Fruit fly (Drosophila melanogaster) whole organism, embryonic: ENCODE results near the gene CG5435.

ENCODE experiments used
- Ada2b ChIP-seq: fragments of 200-800 bp; sonication (Bioruptor generic); IDR thresholded peaks from 2 replicates; pipeline ENCODE4 v1.3.6; 2022; ENCODE audit warnings: missing biosample characterization, missing genetic modification characterization
- Adf1 ChIP-seq: fragments of 200-800 bp; sonication (Bioruptor generic); IDR thresholded peaks from 2 replicates; pipeline ENCODE4 v1.3.6; 2022; ENCODE audit warnings: missing biosample characterization, missing genetic modification characterization
- B-H1 ChIP-seq: fragments of 200-800 bp; sonication (Bioruptor generic); IDR thresholded peaks from 3 replicates; pipeline ENCODE4 v1.3.6; 2022; ENCODE audit warnings: missing biosample characterization, missing genetic modification characterization
- Blimp-1 ChIP-seq: fragments of 200-800 bp; sonication (Bioruptor generic); optimal IDR thresholded peaks from 3 replicates; lab custom pipeline; 2018; ENCODE audit warnings: missing biosample characterization, missing genetic modification characterization, mild to moderate bottlenecking, moderate library complexity, missing genetic modification reagents
- BtbVII ChIP-seq: fragments of 200-800 bp; sonication (Bioruptor generic); optimal IDR thresholded peaks from 3 replicates; lab custom pipeline; 2017; ENCODE audit warnings: missing biosample characterization, mild to moderate bottlenecking, missing genetic modification characterization
- CG10462 ChIP-seq: fragments of 200-800 bp; sonication (Bioruptor generic); optimal IDR thresholded peaks from 2 replicates; lab custom pipeline; 2016; ENCODE audit warnings: missing biosample characterization, missing genetic modification characterization
- CG10979 ChIP-seq: fragments of 200-800 bp; sonication (Bioruptor generic); optimal IDR thresholded peaks from 2 replicates; lab custom pipeline; 2018; ENCODE audit warnings: missing biosample characterization, mild to moderate bottlenecking, missing genetic modification characterization, moderate library complexity
- CG11093 ChIP-seq: fragments of 200-800 bp; sonication (Bioruptor generic); IDR thresholded peaks from 3 replicates; pipeline ENCODE4 v1.3.6; 2022; ENCODE audit warnings: missing biosample characterization, missing genetic modification characterization
- CG12391 ChIP-seq: fragments of 200-800 bp; sonication (Bioruptor generic); optimal IDR thresholded peaks from 3 replicates; lab custom pipeline; 2018; ENCODE audit warnings: missing biosample characterization, mild to moderate bottlenecking, missing genetic modification characterization, moderate library complexity
- CG18476 ChIP-seq: fragments of 200-800 bp; sonication (Bioruptor generic); optimal IDR thresholded peaks from 2 replicates; lab custom pipeline; 2016; ENCODE audit warnings: missing biosample characterization, mild to moderate bottlenecking, missing genetic modification characterization
- CG18599 ChIP-seq: fragments of 200-800 bp; sonication (Bioruptor generic); optimal IDR thresholded peaks from 3 replicates; lab custom pipeline; 2017; ENCODE audit warnings: missing biosample characterization, missing genetic modification characterization, mild to moderate bottlenecking, moderate library complexity, missing genetic modification reagents
- CG2120 ChIP-seq: fragments of 200-800 bp; sonication (Bioruptor generic); optimal IDR thresholded peaks from 3 replicates; lab custom pipeline; 2016; ENCODE audit warnings: missing biosample characterization, missing genetic modification characterization
- CG3163 ChIP-seq: fragments of 200-800 bp; sonication (Bioruptor generic); optimal IDR thresholded peaks from 3 replicates; lab custom pipeline; 2016; ENCODE audit warnings: missing biosample characterization, missing genetic modification characterization
- CG33557 ChIP-seq: fragments of 200-800 bp; sonication (Bioruptor generic); optimal IDR thresholded peaks from 2 replicates; lab custom pipeline; 2019; ENCODE audit warnings: missing biosample characterization, mild to moderate bottlenecking, missing genetic modification characterization, moderate library complexity
- CG34224 ChIP-seq: fragments of 200-800 bp; sonication (Bioruptor generic); IDR thresholded peaks from 3 replicates; pipeline ENCODE4 v1.3.6; 2022; ENCODE audit warnings: missing biosample characterization, missing genetic modification characterization; ENCODE audit not compliant: partially characterized antibody
- CG3995 ChIP-seq: fragments of 200-800 bp; sonication (Bioruptor generic); optimal IDR thresholded peaks from 3 replicates; lab custom pipeline; 2016; ENCODE audit warnings: missing biosample characterization, missing genetic modification characterization
- CG4360 ChIP-seq: fragments of 200-800 bp; sonication (Bioruptor generic); IDR thresholded peaks from 2 replicates; pipeline ENCODE4 v1.3.6; 2022; ENCODE audit warnings: missing biosample characterization, missing genetic modification characterization
- CG5245 ChIP-seq: fragments of 200-800 bp; sonication (Bioruptor generic); optimal IDR thresholded peaks from 3 replicates; lab custom pipeline; 2016; ENCODE audit warnings: missing biosample characterization, missing genetic modification characterization
- CG6654 ChIP-seq: fragments of 200-800 bp; sonication (Bioruptor generic); optimal IDR thresholded peaks from 2 replicates; lab custom pipeline; 2017; ENCODE audit warnings: missing biosample characterization, mild to moderate bottlenecking, missing genetic modification characterization
- CG7271 ChIP-seq: fragments of 200-800 bp; sonication (Bioruptor generic); optimal IDR thresholded peaks from 2 replicates; lab custom pipeline; 2018; ENCODE audit warnings: missing biosample characterization, mild to moderate bottlenecking, missing genetic modification characterization, moderate library complexity
- CG9932 ChIP-seq: fragments of 200-800 bp; sonication (Bioruptor generic); IDR thresholded peaks from 2 replicates; pipeline ENCODE4 v1.3.6; 2022; ENCODE audit warnings: missing biosample characterization, missing genetic modification characterization
- CkIIα-i1 ChIP-seq: fragments of 200-800 bp; sonication (Bioruptor generic); IDR thresholded peaks from 2 replicates; pipeline ENCODE4 v1.3.6; 2022; ENCODE audit warnings: missing biosample characterization, missing genetic modification characterization
- Doc2 ChIP-seq: fragments of 200-800 bp; sonication (Bioruptor generic); IDR thresholded peaks from 2 replicates; pipeline ENCODE4 v1.3.6; 2022; ENCODE audit warnings: missing biosample characterization, missing genetic modification characterization
- E2f2 ChIP-seq: fragments of 200-800 bp; sonication (Bioruptor generic); IDR thresholded peaks from 2 replicates; pipeline ENCODE4 v1.3.6; 2022; ENCODE audit warnings: missing biosample characterization, missing genetic modification characterization
- Hr51 ChIP-seq, 2 experiments: fragments of 200-800 bp; sonication (Bioruptor generic); optimal IDR thresholded peaks; 2 replicates in 1 of 2; 3 replicates in 1 of 2; lab custom pipeline; 2016 to 2018; ENCODE audit warnings: missing biosample characterization in 2 of 2, missing genetic modification characterization in 2 of 2, mild to moderate bottlenecking in 1 of 2, moderate library complexity in 1 of 2
- MBD-R2 ChIP-seq: fragments of 200-800 bp; sonication (Bioruptor generic); IDR thresholded peaks from 2 replicates; pipeline ENCODE4 v1.3.6; 2022; ENCODE audit warnings: missing biosample characterization, missing genetic modification characterization
- Max ChIP-seq: fragments of 200-800 bp; sonication (Bioruptor generic); optimal IDR thresholded peaks from 2 replicates; lab custom pipeline; 2016; ENCODE audit warnings: missing biosample characterization, mild to moderate bottlenecking, missing genetic modification characterization
- Med ChIP-seq: fragments of 200-800 bp; sonication (Bioruptor generic); peaks from one replicate; lab custom pipeline; 2016; ENCODE audit warnings: missing biosample characterization, missing genetic modification characterization, mild to moderate bottlenecking, inconsistent platforms, moderate library complexity
- Meics ChIP-seq: fragments of 200-800 bp; sonication (Bioruptor generic); optimal IDR thresholded peaks from 2 replicates; lab custom pipeline; 2017; ENCODE audit warnings: missing biosample characterization, mild to moderate bottlenecking, missing genetic modification characterization
- Mrtf ChIP-seq: fragments of 200-800 bp; sonication (Bioruptor generic); IDR thresholded peaks from 3 replicates; pipeline ENCODE4 v1.3.6; 2022; ENCODE audit warnings: missing biosample characterization, missing genetic modification characterization
- NK7.1 ChIP-seq: fragments of 200-800 bp; sonication (Bioruptor generic); optimal IDR thresholded peaks from 3 replicates; lab custom pipeline; 2016; ENCODE audit warnings: missing biosample characterization, missing genetic modification characterization
- Nf-YB ChIP-seq: fragments of 200-800 bp; sonication (Bioruptor generic); optimal IDR thresholded peaks from 3 replicates; lab custom pipeline; 2019; ENCODE audit warnings: missing biosample characterization, mild to moderate bottlenecking, missing genetic modification characterization, moderate library complexity
- Side ChIP-seq: fragments of 200-800 bp; sonication (Bioruptor generic); optimal IDR thresholded peaks from 2 replicates; lab custom pipeline; 2016; ENCODE audit warnings: missing biosample characterization, missing genetic modification characterization
- Trl ChIP-seq, 3 experiments: fragments of >200 bp in 2 of 3; fragments of 200-800 bp in 1 of 3; sonication (Bioruptor generic) in 1 of 3; optimal IDR thresholded peaks; 2 replicates in 1 of 3; 3 replicates in 2 of 3; lab custom pipeline; 2016 to 2017; ENCODE audit warnings: missing biosample characterization in 1 of 3, missing genetic modification characterization in 1 of 3
- amos ChIP-seq: fragments of 200-800 bp; sonication (Bioruptor generic); IDR thresholded peaks from 2 replicates; pipeline ENCODE4 v1.3.6; 2022; ENCODE audit warnings: missing biosample characterization, missing genetic modification characterization; ENCODE audit not compliant: partially characterized antibody
- ems ChIP-seq: fragments of 200-800 bp; sonication (Bioruptor generic); optimal IDR thresholded peaks from 3 replicates; lab custom pipeline; 2016; ENCODE audit warnings: missing biosample characterization, missing genetic modification characterization
- esg ChIP-seq: fragments of 200-800 bp; sonication (Bioruptor generic); conservative IDR thresholded peaks from 2 replicates; pipeline ENCODE4 v1.3.6; 2022; ENCODE audit warnings: missing biosample characterization, missing genetic modification characterization
- eyg ChIP-seq: fragments of 200-800 bp; sonication (Bioruptor generic); optimal IDR thresholded peaks from 3 replicates; lab custom pipeline; 2016; ENCODE audit warnings: missing biosample characterization, missing genetic modification characterization
- fd102C ChIP-seq: fragments of 200-800 bp; sonication (Bioruptor generic); optimal IDR thresholded peaks from 2 replicates; lab custom pipeline; 2018; ENCODE audit warnings: missing biosample characterization, mild to moderate bottlenecking, missing genetic modification characterization, moderate library complexity
- gfzf ChIP-seq: fragments of 200-800 bp; sonication (Bioruptor generic); optimal IDR thresholded peaks from 2 replicates; lab custom pipeline; 2016; ENCODE audit warnings: missing biosample characterization, mild to moderate bottlenecking, missing genetic modification characterization, moderate library complexity
- hb ChIP-seq: fragments of 200-800 bp; sonication (Bioruptor generic); IDR thresholded peaks from 3 replicates; pipeline ENCODE4 v1.3.6; 2022; ENCODE audit warnings: missing biosample characterization, missing genetic modification characterization; ENCODE audit not compliant: partially characterized antibody
- hkb ChIP-seq, 2 experiments: fragments of 200-800 bp in 1 of 2; fragments of >200 bp in 1 of 2; sonication (Bioruptor generic) in 1 of 2; IDR thresholded peaks in 1 of 2; optimal IDR thresholded peaks in 1 of 2; 2 replicates each; pipeline versions ENCODE4 v1.3.6 to Lab custom; 2017 to 2022; ENCODE audit warnings: missing biosample characterization in 1 of 2, missing genetic modification characterization in 1 of 2
- insv ChIP-seq, 2 experiments: fragments of 200-800 bp; sonication (Bioruptor generic); optimal IDR thresholded peaks; 3 replicates each; lab custom pipeline; 2016 to 2018; ENCODE audit warnings: missing biosample characterization in 2 of 2, missing genetic modification characterization in 2 of 2
- pnt ChIP-seq: fragments of 200-800 bp; sonication (Bioruptor generic); optimal IDR thresholded peaks from 3 replicates; lab custom pipeline; 2016; ENCODE audit warnings: missing biosample characterization, missing genetic modification characterization
- pros ChIP-seq: fragments of 200-800 bp; sonication (Bioruptor generic); optimal IDR thresholded peaks from 3 replicates; lab custom pipeline; 2019; ENCODE audit warnings: missing biosample characterization, mild to moderate bottlenecking, missing genetic modification characterization, moderate library complexity
- psq ChIP-seq: fragments of 200-800 bp; sonication (Bioruptor generic); optimal IDR thresholded peaks from 2 replicates; lab custom pipeline; 2017; ENCODE audit warnings: missing biosample characterization, missing genetic modification characterization
- sqz ChIP-seq: fragments of 200-800 bp; sonication (Bioruptor generic); optimal IDR thresholded peaks from 3 replicates; lab custom pipeline; 2018; ENCODE audit warnings: missing biosample characterization, mild to moderate bottlenecking, missing genetic modification characterization
- sr ChIP-seq: fragments of 200-800 bp; sonication (Bioruptor generic); IDR thresholded peaks from 3 replicates; pipeline ENCODE4 v1.3.6; 2022; ENCODE audit warnings: missing biosample characterization, missing genetic modification characterization
- tll ChIP-seq, 2 experiments: fragments of 200-800 bp in 1 of 2; fragments of >200 bp in 1 of 2; sonication (Bioruptor generic) in 1 of 2; optimal IDR thresholded peaks; 2 replicates each; lab custom pipeline; 2017 to 2019; ENCODE audit warnings: missing biosample characterization in 2 of 2, missing genetic modification characterization in 2 of 2, mild to moderate bottlenecking in 1 of 2, moderate library complexity in 1 of 2
- vvl ChIP-seq: fragments of 200-800 bp; sonication (Bioruptor generic); IDR thresholded peaks from 2 replicates; pipeline ENCODE4 v1.3.6; 2022; ENCODE audit warnings: missing biosample characterization, missing genetic modification characterization

Gene CG5435

DNA sequence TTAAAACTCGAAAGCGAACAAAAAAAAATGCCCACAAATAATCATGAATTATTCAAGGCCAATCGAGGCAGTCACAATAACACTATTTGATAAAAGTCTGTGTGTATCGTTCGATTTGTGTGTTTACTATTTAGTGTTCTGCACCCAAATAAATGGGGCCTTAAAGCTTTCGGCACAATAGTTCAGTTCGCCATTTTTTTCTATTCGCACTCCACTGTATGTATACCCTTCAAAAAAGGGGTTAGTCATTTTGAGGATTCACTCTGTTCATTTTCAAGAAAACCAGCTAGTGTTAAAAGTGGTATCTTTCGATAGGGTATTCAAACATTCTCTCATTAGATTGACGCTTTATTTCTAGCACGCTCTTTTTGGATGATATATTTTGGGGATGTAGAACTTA, 37.0 kb upstream of the CG5435 start (continued):
- TF ChIP-seq CkIIα-i1 (GFP tag; lab: Robert Waterston, UW) (no peak), eyg (GFP tag; lab: Kevin White, UChicago) (no peak), fd102C (GFP tag; lab: Kevin White, UChicago) (no peak), insv (GFP tag; optimal IDR thresholded peaks at IDR 0.05; lab: Kevin White, UChicago) (no peak), gfzf (GFP tag; lab: Kevin White, UChicago) (no peak), CG34224 (GFP tag; lab: Robert Waterston, UW) (no peak), CG10979 (tag; lab: Kevin White, UChicago) (no peak), CG12391 (peak; percentile 20), CG18599 (peak; percentile 84), hb (GFP tag; lab: Robert Waterston, UW) (no peak), Hr51 (GFP tag; optimal IDR thresholded peaks at IDR 0.05; lab: Kevin White, UChicago) (peak; percentile 11 to 12), CG3163 (no peak), CG10462 (GFP tag; lab: Kevin White, UChicago) (no peak), sr (no peak), Mrtf (peak; percentile 39; the same call in 1 of the 3 replicates), tll (GFP tag; optimal IDR thresholded peaks at IDR 0.05; lab: Kevin White, UChicago) (no peak), BtbVII (peak; percentile 41), CG5245 (no peak), B-H1 (GFP tag; lab: Robert Waterston, UW) (peak; percentile 19; the same call in 1 of the 3 replicates), Adf1 (GFP tag; lab: Robert Waterston, UW) (no peak; the same call in 1 of the 2 replicates), sqz (GFP tag; lab: Kevin White, UChicago) (peak; percentile 49), vvl (peak; percentile 68), Nf-YB (peak; percentile 28), CG2120 (peak; percentile 93), amos (no peak), Med (GFP tag; lab: Kevin White, UChicago) (peak; percentile 91), esg (GFP tag; lab: Robert Waterston, UW) (no peak), CG6654 (GFP tag; lab: Kevin White, UChicago) (no peak), Doc2 (GFP tag; lab: Robert Waterston, UW) (no peak), CG33557 (no peak), Trl (optimal IDR thresholded peaks at IDR 0.05; lab: Kevin White, UChicago) (no peak), Trl (GFP tag; optimal IDR thresholded peaks at IDR 0.05; lab: Kevin White, UChicago) (peak; percentile 38), CG18476 (GFP tag; lab: Kevin White, UChicago) (no peak), CG9932 (peak; percentile 92), Max (GFP tag; lab: Kevin White, UChicago) (no peak), Blimp-1 (GFP tag; lab: Kevin White, UChicago) (no peak), Side (peak; percentile 64), E2f2 (GFP tag; lab: Robert Waterston, UW) (no peak), Meics (GFP tag; lab: Kevin White, UChicago) (peak; percentile 77), NK7.1 (GFP tag; lab: Kevin White, UChicago) (peak; percentile 37), ems (GFP tag; lab: Kevin White, UChicago) (no peak), CG4360 (GFP tag; lab: Robert Waterston, UW) (no peak), pnt (GFP tag; lab: Kevin White, UChicago) (peak; percentile 6), hkb (optimal IDR thresholded peaks at IDR 0.05; lab: Kevin White, UChicago) (no peak), hkb (GFP tag; IDR thresholded peaks at IDR 0.05; lab: Robert Waterston, UW) (no peak), CG3995 (GFP tag; lab: Kevin White, UChicago) (peak; percentile 19), pros (GFP tag; lab: Kevin White, UChicago) (no peak), MBD-R2 (GFP tag; lab: Robert Waterston, UW) (peak; percentile 43; the same call in 1 of the 2 replicates), Ada2b (GFP tag; lab: Robert Waterston, UW) (0 out of 2 replicates have a peak, but pooled peaks have one; percentile 6), CG7271 (tag; lab: Kevin White, UChicago) (no peak), CG11093 (GFP tag; lab: Robert Waterston, UW) (no peak), psq (GFP tag; lab: Kevin White, UChicago) (no peak)
